Worm (Caenorhabditis elegans) whole organism, L4/young adult: ENCODE results near the gene snf-7.

Source experiments
- W03F9.2 ChIP-seq: fragments of 150-350 bp; optimal IDR thresholded peaks from 2 replicates; lab custom pipeline; 2014; ENCODE audit warnings: missing biosample characterization, missing genetic modification characterization
- dao-5 ChIP-seq: sonication (generic microtip); optimal IDR thresholded peaks from 2 replicates; lab custom pipeline; 2016; ENCODE audit warnings: missing genotype, missing genetic modification characterization, moderate library complexity, missing compliant biosample characterization
- him-1 ChIP-seq: sonication (generic microtip); optimal IDR thresholded peaks from 2 replicates; lab custom pipeline; 2016; ENCODE audit warnings: missing genotype, missing genetic modification reagents, missing genetic modification characterization, missing compliant biosample characterization

DNA sequence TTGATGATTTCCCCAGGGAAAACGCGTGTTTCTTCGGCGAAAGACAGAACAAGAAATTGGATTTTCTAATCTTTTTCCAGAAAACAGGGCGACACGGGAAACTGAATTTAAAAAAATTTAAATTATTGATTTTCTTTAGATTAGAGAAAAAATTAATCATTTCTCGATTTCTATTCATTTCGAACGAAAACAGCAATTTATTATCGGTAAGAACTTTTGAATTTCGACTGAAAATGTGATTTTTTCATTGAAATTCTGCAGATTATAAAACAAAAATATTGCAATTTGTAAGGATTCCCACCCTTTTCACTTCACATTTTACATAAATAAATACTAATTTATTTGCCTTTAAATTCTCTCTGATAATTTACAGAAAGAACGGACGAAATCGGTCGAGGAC lies 32.9 kb upstream of the snf-7 start, which contains the start of gene bckd-1A:
- no peak for TF ChIP-seq W03F9.2 (tag; lab: Kevin White, UChicago)
- TF ChIP-seq him-1 (tag; lab: Kevin White, UChicago) = no peak
- TF ChIP-seq dao-5 (tag; lab: Kevin White, UChicago) = no peak
